Fruit fly (Drosophila melanogaster) ovary, adult (tissue): ENCODE data around the gene CG10026.
A peak's percentile ranks its signal among the peaks of the same experiment; 100 is the strongest.

Source experiments
- CG17801 ChIP-seq: fragments of 200-800 bp; optimal IDR thresholded peaks from 2 replicates; lab custom pipeline; 2019; ENCODE audit warnings: missing biosample characterization, mild to moderate bottlenecking, missing genetic modification characterization, moderate library complexity; ENCODE audit not compliant: partially characterized antibody

CG10026 gene

dm6 chr2L:19441791-19442190 is 12.3 kb upstream of the CG10026 start, which contains the start of gene RanGAP:
RanGAP (plus strand) TSS chr2L:19441959.
- TF ChIP-seq CG17801 (GFP tag; lab: Kevin White, UChicago) = no peak

DNA sequence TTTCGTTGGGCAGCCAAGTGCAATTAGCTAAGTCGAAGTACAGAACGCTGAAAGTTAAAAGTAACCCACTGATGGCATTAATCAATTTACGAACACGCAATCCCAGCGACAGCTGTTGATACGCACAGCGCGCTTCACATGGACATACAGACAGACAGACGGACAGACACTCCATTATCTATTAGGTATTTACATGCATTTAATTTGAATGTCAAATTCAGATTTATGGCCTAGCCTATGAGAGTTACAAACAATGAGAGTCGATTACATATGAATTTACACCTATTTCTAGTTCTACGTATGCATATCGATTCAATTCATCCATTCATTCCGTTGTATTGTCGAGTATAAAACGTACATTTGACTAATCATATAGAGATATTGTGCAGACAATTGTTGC is 11.4 kb upstream of the CG10026 start, which contains the start of gene CG10237:
TSS of gene CG10237 (minus strand) at position 101 of the 400 bp plus-strand sequence.
- TF ChIP-seq CG17801 (GFP tag; lab: Kevin White, UChicago) = no peak

- peak; percentile 89 for TF ChIP-seq CG17801 (GFP tag; lab: Kevin White, UChicago)
Measured at dm6 chr2L:19444734-19445140, 9.3 kb upstream of the CG10026 start, which contains the start of gene Hs2st. Hs2st (minus strand) TSS chr2L:19444750.

DNA sequence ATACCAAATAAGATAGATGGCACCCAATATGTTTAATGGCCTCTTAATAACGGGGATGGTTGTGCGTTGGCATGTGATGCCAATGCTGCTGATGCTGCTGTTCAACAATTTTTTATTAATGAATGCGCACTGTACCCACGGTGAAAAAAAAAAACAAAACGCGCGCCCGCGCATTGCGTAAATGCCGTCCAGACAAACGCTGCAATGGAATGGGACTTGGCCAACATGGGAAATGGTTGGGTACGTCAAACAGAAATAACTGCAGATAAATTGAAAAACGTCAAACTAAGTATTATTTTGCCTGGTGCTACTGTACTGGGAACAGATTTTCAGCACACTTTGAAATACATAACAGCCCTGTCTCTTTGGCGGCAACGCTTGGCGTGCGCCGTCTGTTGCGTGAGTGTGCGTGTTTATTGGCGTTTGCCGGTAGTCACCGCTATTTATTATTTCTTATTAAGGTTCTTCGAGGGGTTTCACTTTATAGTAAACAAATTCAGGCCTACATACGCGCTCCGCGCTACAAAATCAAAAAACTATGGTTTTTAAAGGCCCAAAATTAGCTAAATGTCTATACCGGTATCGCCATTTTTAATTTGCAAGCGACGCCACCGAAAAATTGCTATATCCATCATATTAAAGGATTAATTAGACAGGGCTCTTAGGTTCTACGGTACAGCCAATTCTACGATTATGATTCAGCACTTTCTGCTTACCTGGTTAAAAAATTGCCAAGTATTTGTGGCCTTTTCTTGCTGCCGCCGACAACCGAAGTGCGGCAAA is 1.3 kb upstream of the CG10026 start:
- no peak for TF ChIP-seq CG17801 (GFP tag; lab: Kevin White, UChicago)

DNA sequence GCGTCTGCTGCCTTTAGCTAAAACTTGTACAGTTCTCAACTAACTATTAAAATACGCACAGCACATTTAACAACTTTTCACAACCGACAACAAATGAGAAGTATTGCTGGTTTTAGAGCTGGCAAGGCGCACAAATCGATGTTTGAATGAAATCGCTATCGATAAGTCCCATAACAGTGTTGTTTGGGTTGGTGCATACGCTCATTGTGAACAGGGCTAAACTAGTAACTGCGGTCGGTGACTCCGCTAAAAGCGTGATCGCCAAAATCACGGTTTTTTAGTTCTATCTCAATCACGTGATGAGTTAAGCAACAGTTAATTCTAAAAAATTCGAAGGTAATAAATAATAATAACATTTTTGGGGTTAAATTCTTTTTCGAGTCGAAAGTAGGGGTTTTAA is 675 bp upstream of the CG10026 start, which contains the start of gene Top2:
TSS of gene Top2 (minus strand) at position 110 of the 400 bp plus-strand sequence.
- peak; percentile 3 for TF ChIP-seq CG17801 (GFP tag; lab: Kevin White, UChicago)

DNA sequence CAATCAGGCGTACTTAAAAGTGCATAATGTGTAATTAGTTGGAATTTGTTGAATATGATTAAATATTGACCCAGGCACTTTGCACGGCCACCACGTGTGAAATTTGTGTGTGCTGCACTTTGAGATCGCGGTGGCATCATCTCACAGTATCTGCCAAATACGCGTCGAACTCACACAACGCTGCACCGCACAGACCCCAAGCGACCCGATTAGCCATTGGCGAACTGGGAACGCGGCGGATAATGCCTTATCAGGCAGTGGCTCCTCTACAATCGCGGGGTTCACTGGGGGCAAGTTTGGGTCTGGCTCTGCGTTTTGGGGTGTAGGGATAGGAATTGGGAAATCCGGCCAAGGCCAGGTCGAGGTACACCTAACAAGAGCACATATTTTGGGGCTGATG is 1.2 kb downstream of the CG10026 start:
- no peak for TF ChIP-seq CG17801 (GFP tag; lab: Kevin White, UChicago)

dm6 chr2L:19455723-19456122 is 1.7 kb downstream of the CG10026 start:
- TF ChIP-seq CG17801 (GFP tag; lab: Kevin White, UChicago) = no peak

DNA sequence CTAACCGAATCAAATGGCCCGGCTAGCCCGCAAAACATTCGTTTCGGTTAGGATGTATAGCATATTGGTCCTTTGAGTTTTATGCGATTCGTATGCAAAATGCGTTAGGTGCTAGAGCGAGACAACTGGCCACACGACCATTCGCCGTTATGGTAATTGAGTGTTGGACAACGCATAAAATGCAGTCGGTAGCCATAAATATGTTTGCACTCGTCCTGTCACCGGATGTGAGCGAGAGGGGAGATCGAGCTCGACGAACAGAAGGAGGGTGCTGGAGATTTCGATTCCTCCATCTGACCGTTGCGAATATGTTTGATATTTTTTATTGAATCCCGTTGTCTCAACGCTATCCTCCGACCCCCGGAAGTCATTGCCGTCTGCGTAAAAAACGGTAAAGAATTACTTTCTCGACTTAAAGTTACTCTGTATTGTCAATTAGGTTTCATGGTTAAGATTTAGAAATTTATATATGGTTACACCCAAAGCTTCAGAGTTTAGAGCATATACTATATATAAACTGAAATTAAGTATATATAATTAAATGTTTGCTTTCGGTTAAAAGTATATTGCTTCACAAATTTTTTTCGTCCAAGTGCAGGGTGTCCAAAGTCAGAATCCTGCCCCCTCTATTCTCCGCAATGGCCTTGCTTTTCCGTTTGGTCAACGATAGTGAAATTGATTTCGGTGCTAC is 4.0 kb downstream of the CG10026 start:
- no peak for TF ChIP-seq CG17801 (GFP tag; lab: Kevin White, UChicago)

dm6 chr2L:19459404-19459803 is 5.3 kb downstream of the CG10026 start:
- TF ChIP-seq CG17801 (GFP tag; lab: Kevin White, UChicago) = no peak

DNA sequence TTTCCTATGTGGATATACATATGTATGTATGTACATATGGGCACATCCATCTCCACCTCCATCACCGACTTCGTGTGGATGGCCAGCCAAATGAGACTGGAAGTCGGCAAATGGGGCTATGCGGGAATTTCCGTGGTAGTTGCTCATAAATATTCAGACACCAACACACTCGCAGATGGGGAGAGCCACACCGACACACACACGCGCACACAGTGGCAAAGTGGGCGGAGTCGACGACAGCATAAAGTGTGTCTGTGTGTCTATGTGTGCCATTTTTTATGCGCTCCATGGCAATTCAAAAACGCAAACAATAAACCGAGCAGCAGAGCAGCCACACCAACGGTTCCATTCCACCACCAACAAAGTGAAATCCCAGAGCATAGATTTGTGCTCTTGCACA is 8.8 kb downstream of the CG10026 start:
- TF ChIP-seq CG17801 (GFP tag; lab: Kevin White, UChicago) = no peak

dm6 chr2L:19463405-19463804 is 9.3 kb downstream of the CG10026 start:
- no peak for TF ChIP-seq CG17801 (GFP tag; lab: Kevin White, UChicago)

dm6 chr2L:19463824-19464317 is 9.8 kb downstream of the CG10026 start, which contains the start of gene tj:
tj (plus strand) TSS chr2L:19464267.
- no peak for TF ChIP-seq CG17801 (GFP tag; lab: Kevin White, UChicago)

DNA sequence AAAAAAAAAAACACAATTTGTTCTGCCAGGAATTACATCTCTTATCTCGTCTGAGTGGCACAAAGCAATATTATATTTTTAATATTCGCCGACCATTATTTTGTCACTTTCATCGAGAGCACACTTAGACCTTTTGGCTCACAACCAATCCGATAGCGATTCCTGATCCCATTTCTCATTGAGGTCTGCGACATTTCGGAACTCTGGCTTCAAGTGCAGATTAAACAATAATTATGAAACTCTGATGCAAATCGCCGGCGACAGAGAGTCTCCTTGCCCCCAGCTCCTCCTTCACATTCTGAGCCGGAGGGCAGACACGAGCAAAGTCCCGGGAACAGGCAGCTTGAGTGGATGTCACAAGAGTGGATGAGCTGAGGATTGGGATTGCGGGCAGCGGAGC is 15.0 kb downstream of the CG10026 start:
- TF ChIP-seq CG17801 (GFP tag; lab: Kevin White, UChicago) = no peak

DNA sequence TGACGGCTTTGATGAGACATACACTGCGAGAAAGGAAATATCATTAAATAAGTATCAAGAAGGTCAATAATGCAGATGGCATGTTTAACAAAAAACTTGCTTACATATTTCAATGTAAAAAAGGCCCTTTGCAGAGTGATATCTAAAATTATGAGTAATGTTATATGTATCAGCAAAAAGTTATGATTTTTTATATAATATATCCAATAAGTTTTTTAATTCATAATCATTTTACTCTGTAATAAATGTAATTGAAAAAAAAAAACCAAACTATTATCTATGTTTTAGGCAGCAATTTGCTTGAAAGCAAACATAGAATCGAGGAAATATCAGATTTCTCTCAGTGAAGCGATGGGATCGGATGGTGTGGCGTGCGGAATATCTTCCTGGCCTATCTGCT is 15.7 kb downstream of the CG10026 start:
- no peak for TF ChIP-seq CG17801 (GFP tag; lab: Kevin White, UChicago)

DNA sequence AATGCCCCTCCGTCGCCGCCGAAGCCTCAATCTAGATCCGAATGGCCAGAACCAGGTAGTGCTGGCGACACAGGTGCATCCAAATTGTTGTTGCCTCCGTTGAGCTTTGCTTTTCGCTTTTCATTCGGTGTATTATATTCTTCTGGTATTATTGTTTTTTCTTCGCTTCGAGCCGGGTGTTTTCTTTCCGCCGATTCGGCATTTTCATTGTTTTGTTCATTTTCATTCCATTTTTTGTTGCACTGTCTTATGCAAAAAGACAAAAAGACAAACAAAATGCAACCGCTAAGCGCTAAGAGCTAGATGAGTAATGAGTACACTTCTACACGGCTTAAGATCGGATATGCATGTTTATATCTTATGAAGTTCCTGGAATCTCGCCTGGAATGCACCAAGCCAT is 18.2 kb downstream of the CG10026 start:
- peak; percentile 86 for TF ChIP-seq CG17801 (GFP tag; lab: Kevin White, UChicago)
